Fruit fly (Drosophila melanogaster): ENCODE measurements around the gene brwl.

brwl gene

DNA sequence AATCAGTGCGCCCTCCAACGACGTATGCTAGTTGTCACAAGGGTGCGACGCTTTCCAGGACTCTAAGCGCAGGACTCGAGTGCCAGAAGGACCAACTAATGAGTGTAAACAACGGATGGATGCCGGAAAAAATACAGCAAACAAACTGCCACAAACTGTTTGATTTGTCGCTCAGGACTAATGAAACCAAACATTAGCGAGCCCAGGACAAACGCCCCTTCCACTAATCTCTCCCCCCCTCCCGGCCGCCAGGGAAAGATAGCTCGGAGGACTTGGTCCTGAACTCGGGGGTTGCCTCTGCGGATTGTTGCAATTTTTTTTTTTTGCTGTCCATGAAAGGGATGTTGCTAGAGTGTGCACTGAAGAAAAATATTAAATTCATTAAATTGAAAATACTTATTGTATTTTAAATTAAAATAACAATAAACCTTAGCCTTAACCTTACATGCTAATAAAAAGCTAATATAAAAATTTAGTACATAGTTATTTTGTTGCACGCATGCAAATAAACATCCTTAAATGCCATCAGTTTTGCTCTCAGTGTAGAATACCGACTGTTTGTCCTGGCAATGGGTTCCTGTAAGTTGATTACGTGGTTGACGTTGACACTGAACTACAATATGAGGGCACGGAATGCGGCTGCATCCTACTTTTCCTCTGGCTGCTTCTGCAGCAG is 26.1 kb downstream of the brwl start (continued):
- TF ChIP-seq CG6272 (GFP tag; IDR thresholded peaks at IDR 0.05), result peak; percentile 44; the same call in 1 of the 2 replicates
- TF ChIP-seq CoRest (tag; optimal IDR thresholded peaks at IDR 0.05), result peak; percentile 31
- TF ChIP-seq CG17361 (GFP tag; IDR thresholded peaks at IDR 0.05), result peak; percentile 68
- TF ChIP-seq eve (GFP tag; optimal IDR thresholded peaks at IDR 0.05), result peak in 1 of 2 experiments; percentile 47
- peak; percentile 45 for TF ChIP-seq ap (GFP tag; IDR thresholded peaks at IDR 0.05)
- peak; percentile 73 for TF ChIP-seq CG15696 (tag; optimal IDR thresholded peaks at IDR 0.05)
- peak; percentile 68; the same call in 1 of the 2 replicates for TF ChIP-seq CG31441 (GFP tag; IDR thresholded peaks at IDR 0.05)
- no peak for TF ChIP-seq stc (GFP tag; IDR thresholded peaks at IDR 0.05)
- no peak for TF ChIP-seq caup (GFP tag; optimal IDR thresholded peaks at IDR 0.05; ENCODE audit: severe bottlenecking)
- peak; percentile 38 for TF ChIP-seq CG4424 (GFP tag; optimal IDR thresholded peaks at IDR 0.05)
- no peak for TF ChIP-seq Fer1 (GFP tag; optimal IDR thresholded peaks at IDR 0.05)
- no peak for TF ChIP-seq CG11093 (GFP tag; IDR thresholded peaks at IDR 0.05)
- peak; percentile 50 for TF ChIP-seq CG17359 (tag; optimal IDR thresholded peaks at IDR 0.05)
- TF ChIP-seq Xbp1 (GFP tag; optimal IDR thresholded peaks at IDR 0.05), result peak; percentile 40
- no peak for TF ChIP-seq CG13287 (GFP tag; IDR thresholded peaks at IDR 0.05; ENCODE audit: partially characterized antibody)
- TF ChIP-seq zfh2 (GFP tag; optimal IDR thresholded peaks at IDR 0.05), result no peak
- peak; percentile 4 for TF ChIP-seq gcm2 (GFP tag; optimal IDR thresholded peaks at IDR 0.05)
- peak; percentile 85 for TF ChIP-seq CG10979 (tag; optimal IDR thresholded peaks at IDR 0.05)
- TF ChIP-seq bowl (GFP tag; IDR thresholded peaks at IDR 0.05), result no peak
- TF ChIP-seq Xrp1 (GFP tag; IDR thresholded peaks at IDR 0.05), result peak; percentile 84
- TF ChIP-seq CG15601 (tag; optimal IDR thresholded peaks at IDR 0.05), result peak; percentile 43
- peak; percentile 77 for TF ChIP-seq CG9727 (GFP tag; optimal IDR thresholded peaks at IDR 0.05)
- peak; percentile 74 for TF ChIP-seq CG6689 (GFP tag; IDR thresholded peaks at IDR 0.05)
- TF ChIP-seq Awh (GFP tag; IDR thresholded peaks at IDR 0.05), result peak; percentile 5; the same call in 1 of the 2 replicates
- TF ChIP-seq pros (GFP tag; optimal IDR thresholded peaks at IDR 0.05), result peak; percentile 75
- TF ChIP-seq zfh1 (GFP tag; IDR thresholded peaks at IDR 0.05), result peak; percentile 79
- TF ChIP-seq CG18262 (tag; optimal IDR thresholded peaks at IDR 0.05), result peak; percentile 83
- TF ChIP-seq CG1832 (GFP tag; optimal IDR thresholded peaks at IDR 0.05), result no peak
- peak; percentile 39 for TF ChIP-seq CG16815 (GFP tag; optimal IDR thresholded peaks at IDR 0.05)
- TF ChIP-seq fd3F (GFP tag; optimal IDR thresholded peaks at IDR 0.05), result no peak
- TF ChIP-seq ci (GFP tag; IDR thresholded peaks at IDR 0.05), result 0 out of 3 replicates have a peak, but pooled peaks have one; percentile 35
- TF ChIP-seq trem (tag; optimal IDR thresholded peaks at IDR 0.05), result peak; percentile 62
- no peak for TF ChIP-seq klu (GFP tag; IDR thresholded peaks at IDR 0.05)
- TF ChIP-seq CG10462 (GFP tag; optimal IDR thresholded peaks at IDR 0.05), result no peak
- TF ChIP-seq bsh (GFP tag; optimal IDR thresholded peaks at IDR 0.05), result peak in 1 of 2 experiments; percentile 78
- no peak for TF ChIP-seq Dll (GFP tag; IDR thresholded peaks at IDR 0.05; ENCODE audit: partially characterized antibody)
- no peak for TF ChIP-seq CG4854 (GFP tag; optimal IDR thresholded peaks at IDR 0.05)
- no peak for TF ChIP-seq hkb (optimal IDR thresholded peaks at IDR 0.05)
- peak; percentile 37; the same call in 1 of the 2 replicates for TF ChIP-seq hkb (GFP tag; IDR thresholded peaks at IDR 0.05)
- no peak for TF ChIP-seq CG13123 (GFP tag; optimal IDR thresholded peaks at IDR 0.05)
- TF ChIP-seq CG10267 (tag; optimal IDR thresholded peaks at IDR 0.05), result peak; percentile 77
- no peak for TF ChIP-seq CG2129 (GFP tag; IDR thresholded peaks at IDR 0.05; ENCODE audit: partially characterized antibody)
- 0 out of 2 replicates have a peak, but pooled peaks have one; percentile 15 for TF ChIP-seq CG1024 (GFP tag; IDR thresholded peaks at IDR 0.05)
- TF ChIP-seq E2f1 (GFP tag; IDR thresholded peaks at IDR 0.05), result 0 out of 2 replicates have a peak, but pooled peaks have one; percentile 21
- no peak for TF ChIP-seq Poxn (GFP tag; IDR thresholded peaks at IDR 0.05)
- TF ChIP-seq CG4617 (GFP tag; optimal IDR thresholded peaks at IDR 0.05; ENCODE audit: borderline replicate concordance), result no peak
- TF ChIP-seq fd102C (GFP tag; optimal IDR thresholded peaks at IDR 0.05), result peak; percentile 7
- peak; percentile 80 for TF ChIP-seq CG17829 (tag; optimal IDR thresholded peaks at IDR 0.05)
- TF ChIP-seq sisA (GFP tag; IDR thresholded peaks at IDR 0.05), result peak; percentile 50
